Worm (Caenorhabditis elegans) whole organism, L3 larva: Measurements from ENCODE around the gene clec-149.

Experiments
- ZK546.5 ChIP-seq: sonication (generic microtip); optimal IDR thresholded peaks from 2 replicates; lab custom pipeline; 2017; ENCODE audit warnings: missing biosample characterization, missing genetic modification characterization
- ama-1 ChIP-seq: fragments of 150-350 bp; optimal IDR thresholded peaks from 2 replicates; lab custom pipeline; 2018
- ceh-16 ChIP-seq: sonication (generic microtip); optimal IDR thresholded peaks from 2 replicates; lab custom pipeline; 2017; ENCODE audit warnings: missing biosample characterization, missing genetic modification characterization
- ceh-28 ChIP-seq: fragments of 150-350 bp; optimal IDR thresholded peaks from 2 replicates; lab custom pipeline; 2014; ENCODE audit warnings: missing biosample characterization, missing genetic modification reagents, missing genetic modification characterization
- daf-12 ChIP-seq: fragments of 150-350 bp; optimal IDR thresholded peaks from 2 replicates; lab custom pipeline; 2014; ENCODE audit warnings: missing biosample characterization, missing genetic modification reagents, missing genetic modification characterization
- egl-5 ChIP-seq: fragments of 150-350 bp; optimal IDR thresholded peaks from 2 replicates; lab custom pipeline; 2017; ENCODE audit warnings: missing biosample characterization, missing genetic modification reagents, missing genetic modification characterization, inconsistent platforms
- elt-1 ChIP-seq: fragments of 150-350 bp; optimal IDR thresholded peaks from 2 replicates; lab custom pipeline; 2014; ENCODE audit warnings: missing biosample characterization, missing genetic modification characterization
- elt-2 ChIP-seq: sonication (generic microtip); optimal IDR thresholded peaks from 2 replicates; lab custom pipeline; 2016; ENCODE audit warnings: missing genetic modification reagents, mild to moderate bottlenecking, missing genetic modification characterization, missing compliant biosample characterization
- elt-3 ChIP-seq, 3 experiments: fragments of 150-350 bp in 1 of 3; sonication (generic microtip) in 2 of 3; optimal IDR thresholded peaks; 2 replicates in 2 of 3; 4 replicates in 1 of 3; lab custom pipeline; 2014 to 2017; ENCODE audit warnings: missing biosample characterization in 3 of 3, missing genetic modification characterization in 3 of 3
- fkh-10 ChIP-seq: sonication (generic microtip); optimal IDR thresholded peaks from 2 replicates; lab custom pipeline; 2017; ENCODE audit warnings: missing biosample characterization, missing genetic modification reagents, missing genetic modification characterization
- fkh-2 ChIP-seq: fragments of 150-350 bp; optimal IDR thresholded peaks from 2 replicates; lab custom pipeline; 2014; ENCODE audit warnings: missing biosample characterization, missing genetic modification reagents, missing genetic modification characterization
- fos-1 ChIP-seq: fragments of 150-350 bp; optimal IDR thresholded peaks from 2 replicates; lab custom pipeline; 2014; ENCODE audit warnings: missing biosample characterization, missing genetic modification characterization
- jun-1 ChIP-seq: fragments of 150-350 bp; optimal IDR thresholded peaks from 2 replicates; lab custom pipeline; 2014; ENCODE audit warnings: missing biosample characterization, missing genetic modification reagents, missing genetic modification characterization
- lin-39 ChIP-seq: fragments of 150-350 bp; optimal IDR thresholded peaks from 2 replicates; lab custom pipeline; 2018; ENCODE audit warnings: missing biosample characterization, missing genetic modification reagents, missing genetic modification characterization
- mdl-1 ChIP-seq: fragments of 150-350 bp; optimal IDR thresholded peaks from 2 replicates; lab custom pipeline; 2014; ENCODE audit warnings: missing biosample characterization, missing genetic modification characterization
- mml-1 ChIP-seq: fragments of 150-350 bp; sonication (generic microtip); optimal IDR thresholded peaks from 3 replicates; lab custom pipeline; 2014; ENCODE audit warnings: missing biosample characterization, missing genetic modification characterization
- nfya-1 ChIP-seq: sonication (generic microtip); optimal IDR thresholded peaks from 2 replicates; lab custom pipeline; 2017; ENCODE audit warnings: missing genetic modification characterization, mild to moderate bottlenecking, missing compliant biosample characterization, antibody characterized with exemption, moderate library complexity; ENCODE audit not compliant: insufficient read depth
- nhr-11 ChIP-seq: fragments of 150-350 bp; optimal IDR thresholded peaks from 2 replicates; lab custom pipeline; 2014; ENCODE audit warnings: missing biosample characterization, missing genetic modification characterization
- nhr-12 ChIP-seq: fragments of 150-350 bp; optimal IDR thresholded peaks from 2 replicates; lab custom pipeline; 2014; ENCODE audit warnings: missing biosample characterization, missing genetic modification characterization
- nhr-23 ChIP-seq: fragments of 150-350 bp; optimal IDR thresholded peaks from 2 replicates; lab custom pipeline; 2014; ENCODE audit warnings: missing biosample characterization, missing genetic modification reagents, missing genetic modification characterization
- nhr-237 ChIP-seq: fragments of 150-350 bp; optimal IDR thresholded peaks from 2 replicates; lab custom pipeline; 2014; ENCODE audit warnings: missing biosample characterization, missing genetic modification characterization
- nhr-25 ChIP-seq: sonication (generic microtip); optimal IDR thresholded peaks from 2 replicates; lab custom pipeline; 2017; ENCODE audit warnings: missing biosample characterization, missing genetic modification characterization
- nhr-28 ChIP-seq: fragments of 150-350 bp; optimal IDR thresholded peaks from 2 replicates; lab custom pipeline; 2014; ENCODE audit warnings: missing biosample characterization, missing genetic modification characterization
- nhr-43 ChIP-seq: sonication (generic microtip); optimal IDR thresholded peaks from 2 replicates; lab custom pipeline; 2016; ENCODE audit warnings: mild to moderate bottlenecking, missing genetic modification characterization, missing compliant biosample characterization; ENCODE audit not compliant: poor library complexity, severe bottlenecking
- nhr-77 ChIP-seq: fragments of 150-350 bp; optimal IDR thresholded peaks from 2 replicates; lab custom pipeline; 2014; ENCODE audit warnings: missing biosample characterization, missing genetic modification characterization
- pha-4 ChIP-seq: fragments of 150-350 bp; optimal IDR thresholded peaks from 2 replicates; lab custom pipeline; 2014; ENCODE audit warnings: missing biosample characterization, missing genetic modification reagents, missing genetic modification characterization
- sea-2 ChIP-seq: fragments of 150-350 bp; sonication (generic microtip); optimal IDR thresholded peaks from 4 replicates; lab custom pipeline; 2014; ENCODE audit warnings: missing biosample characterization, missing genetic modification reagents, missing genetic modification characterization
- snpc-4 ChIP-seq: fragments of 150-350 bp; optimal IDR thresholded peaks from 2 replicates; lab custom pipeline; 2014; ENCODE audit warnings: missing biosample characterization, missing genetic modification characterization
- tbx-2 ChIP-seq: sonication (generic microtip); optimal IDR thresholded peaks from 2 replicates; lab custom pipeline; 2016; ENCODE audit warnings: mild to moderate bottlenecking, missing genetic modification characterization, missing compliant biosample characterization
- unc-39 ChIP-seq: sonication (generic microtip); optimal IDR thresholded peaks from 4 replicates; lab custom pipeline; 2017; ENCODE audit warnings: missing biosample characterization, missing genetic modification characterization
- unc-62 ChIP-seq: fragments of 150-350 bp; sonication (generic microtip); optimal IDR thresholded peaks from 4 replicates; lab custom pipeline; 2014; ENCODE audit warnings: missing biosample characterization, missing genetic modification reagents, missing genetic modification characterization
- zag-1 ChIP-seq: fragments of 150-350 bp; optimal IDR thresholded peaks from 2 replicates; lab custom pipeline; 2014; ENCODE audit warnings: missing biosample characterization, missing genetic modification characterization

The clec-149 gene

DNA sequence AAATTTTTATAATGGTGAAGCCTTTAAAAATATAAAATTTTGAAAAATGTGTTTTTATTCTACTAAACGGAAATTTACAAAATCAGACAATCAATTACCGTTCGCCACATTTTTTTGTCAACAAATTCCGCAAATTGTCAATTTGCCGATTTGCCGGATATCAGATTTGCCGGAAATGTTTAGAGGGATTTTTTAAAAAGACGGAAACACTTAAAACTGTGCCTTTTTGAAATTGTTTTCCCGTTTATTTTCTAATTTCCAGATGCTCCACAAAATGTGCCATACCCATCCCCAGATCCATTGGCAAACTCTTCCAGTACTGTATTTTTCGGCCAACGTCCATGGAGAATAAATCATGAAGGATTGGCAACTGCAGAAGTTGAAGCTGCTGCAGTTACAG lies 25.5 kb upstream of the clec-149 start:
- TF ChIP-seq snpc-4 (tag; lab: Kevin White, UChicago) (no peak), zag-1 (tag; lab: Kevin White, UChicago) (no peak), nhr-43 (tag; lab: Kevin White, UChicago) (no peak), ceh-16 (tag; lab: Kevin White, UChicago) (no peak), nhr-28 (tag; lab: Kevin White, UChicago) (no peak), lin-39 (tag; lab: Kevin White, UChicago) (no peak), tbx-2 (tag; lab: Kevin White, UChicago) (no peak), nhr-11 (no peak)

DNA sequence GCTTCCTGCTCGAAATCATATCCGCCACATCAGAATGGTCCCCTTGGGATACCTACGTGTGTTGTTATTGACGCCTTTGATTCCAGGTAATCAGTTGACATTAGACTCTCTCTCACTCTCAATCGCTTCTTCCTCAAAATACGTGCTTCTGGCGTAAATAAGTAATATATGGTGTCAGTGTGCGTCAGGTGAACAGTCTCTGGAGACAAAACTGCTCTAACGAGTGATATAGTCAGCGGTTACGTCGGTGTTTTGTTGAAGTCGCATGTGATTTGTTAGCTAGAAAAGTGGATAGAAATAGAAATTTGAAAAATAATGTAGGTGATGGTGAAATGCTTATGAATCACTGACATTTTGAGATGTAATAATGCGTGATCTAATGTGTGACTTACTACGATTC lies 21.0 kb upstream of the clec-149 start:
- TF ChIP-seq mdl-1 (tag; lab: Kevin White, UChicago): no peak
- TF ChIP-seq mml-1 (tag; lab: Kevin White, UChicago): no peak
- TF ChIP-seq elt-1: no peak
- no peak for TF ChIP-seq fos-1

DNA sequence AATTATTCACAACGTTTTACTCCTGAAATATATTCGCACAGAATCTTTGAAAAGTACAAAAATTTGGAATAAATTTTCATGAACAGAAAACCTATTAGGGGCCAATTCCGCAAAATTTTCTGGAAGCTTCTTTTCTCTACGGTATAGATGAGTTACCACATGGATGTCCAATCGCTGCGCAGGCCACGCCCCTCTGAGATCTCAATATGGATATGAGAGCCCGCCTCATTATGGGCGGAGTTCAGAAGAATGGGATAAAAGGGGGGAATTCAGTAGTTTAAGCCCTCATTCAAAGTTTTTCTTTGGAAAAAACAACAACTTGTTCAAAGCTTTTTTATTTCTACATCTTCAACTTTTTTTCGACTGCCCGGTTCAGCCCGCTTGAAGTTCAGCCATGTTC lies 11.5 kb upstream of the clec-149 start, which contains the start of gene daf-7:
TSS of gene daf-7 (plus strand) at position 301 of the 400 bp plus-strand sequence.
- TF ChIP-seq ZK546.5 (no peak), nfya-1 (no peak), jun-1 (no peak), nhr-12 (tag; lab: Kevin White, UChicago) (no peak), ceh-16 (tag; lab: Kevin White, UChicago) (no peak), tbx-2 (tag; lab: Kevin White, UChicago) (no peak), ceh-28 (tag; lab: Kevin White, UChicago) (no peak), unc-62 (GFP tag; lab: Kevin White, UChicago) (no peak), fkh-2 (no peak), elt-1 (no peak), elt-2 (tag; lab: Kevin White, UChicago) (no peak), elt-3 (tag; optimal IDR thresholded peaks at IDR 0.05; lab: Kevin White, UChicago) (no peak), daf-12 (tag; lab: Kevin White, UChicago) (no peak), fkh-10 (no peak), ama-1 (lab: Kevin White, UChicago) (no peak)

DNA sequence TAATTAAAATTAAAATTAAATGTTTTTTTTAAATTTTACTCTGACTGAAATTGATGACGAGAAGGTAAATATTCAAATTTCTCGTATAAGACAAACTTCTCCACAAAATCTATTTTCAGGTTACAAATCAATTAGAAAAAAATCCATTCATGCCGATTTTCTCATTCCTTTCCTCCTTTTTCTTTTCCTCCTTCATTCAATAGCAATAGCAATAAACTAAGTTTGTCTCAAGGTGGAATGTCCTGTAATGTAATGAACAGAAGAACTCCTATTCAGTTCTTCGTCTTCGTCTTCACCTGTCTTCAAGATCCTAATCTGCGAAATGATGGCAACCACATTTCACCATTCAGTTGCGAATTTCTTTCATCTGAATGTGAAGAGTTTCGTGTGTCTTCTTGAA lies 7.2 kb upstream of the clec-149 start, which contains the start of gene dac-1:
TSS of gene dac-1 (plus strand) at position 301 of the 400 bp plus-strand sequence.
- no peak for TF ChIP-seq pha-4 (tag; lab: Kevin White, UChicago)
- no peak for TF ChIP-seq nhr-77 (tag; lab: Kevin White, UChicago)
- peak; percentile 28 for TF ChIP-seq nhr-25 (tag; lab: Kevin White, UChicago)
- no peak for TF ChIP-seq fos-1

DNA sequence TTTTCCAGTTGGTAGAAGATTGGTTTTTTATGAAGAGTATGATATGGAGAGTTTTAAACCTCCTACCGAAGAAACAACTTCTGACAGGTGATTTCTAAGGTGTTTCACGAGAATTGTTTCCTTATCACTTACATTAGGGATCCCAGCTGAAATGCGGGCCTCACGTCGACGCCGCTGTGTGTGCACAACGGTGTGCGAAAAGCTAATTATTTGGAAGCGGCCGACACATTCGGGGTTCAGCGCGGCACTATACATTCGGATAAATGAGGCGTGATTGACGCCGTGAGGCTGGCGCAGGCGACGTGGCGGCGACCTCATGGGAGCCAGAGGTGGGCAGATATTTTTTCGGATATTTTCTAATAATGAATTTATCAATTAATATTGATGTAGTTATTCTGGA lies 3.7 kb upstream of the clec-149 start:
- TF ChIP-seq unc-39 (tag; lab: Kevin White, UChicago): no peak
- TF ChIP-seq egl-5 (tag; lab: Kevin White, UChicago): no peak
- TF ChIP-seq elt-1: no peak
- TF ChIP-seq snpc-4 (tag; lab: Kevin White, UChicago): peak; percentile 38

DNA sequence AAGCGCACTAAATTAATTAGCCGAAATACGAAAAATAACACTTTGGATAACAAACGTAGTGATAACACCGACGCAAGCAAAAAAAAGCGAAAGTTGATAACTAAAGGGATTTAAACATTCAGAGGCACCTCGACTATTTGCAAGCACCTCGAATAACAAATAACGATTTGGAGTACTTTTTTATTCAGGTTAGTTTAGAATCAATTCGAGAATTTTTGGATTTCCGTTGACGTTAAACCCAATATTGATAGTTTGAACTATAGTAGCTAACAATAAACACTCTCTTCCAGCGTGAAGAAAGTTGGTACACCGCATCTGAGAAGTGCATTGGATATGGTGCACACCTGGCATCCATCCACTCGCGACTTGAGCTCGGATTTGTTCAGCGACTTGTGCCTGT lies 2.2 kb downstream of the clec-149 start:
- no peak for TF ChIP-seq elt-1
- no peak for TF ChIP-seq elt-3 (tag; optimal IDR thresholded peaks at IDR 0.05; lab: Kevin White, UChicago)
- TF ChIP-seq mdl-1 (tag; lab: Kevin White, UChicago): no peak
- TF ChIP-seq lin-39 (tag; lab: Kevin White, UChicago): no peak
- no peak for TF ChIP-seq fkh-10
- TF ChIP-seq ceh-16 (tag; lab: Kevin White, UChicago): no peak
- no peak for TF ChIP-seq nhr-237 (tag; lab: Kevin White, UChicago)
- TF ChIP-seq ZK546.5: no peak
- TF ChIP-seq ama-1 (lab: Kevin White, UChicago): no peak
- no peak for TF ChIP-seq fos-1
- no peak for TF ChIP-seq nhr-43 (tag; lab: Kevin White, UChicago)
- TF ChIP-seq nhr-23 (tag; lab: Kevin White, UChicago): no peak
- TF ChIP-seq snpc-4 (tag; lab: Kevin White, UChicago): no peak
- no peak for TF ChIP-seq nhr-25 (tag; lab: Kevin White, UChicago)
- TF ChIP-seq sea-2 (GFP tag; lab: Kevin White, UChicago): no peak
- TF ChIP-seq, all 47 proteins: peak for 0
